Worm (Caenorhabditis elegans) whole organism, L3 larva: ENCODE results near the gene F59A6.10.

Experiments
- aly-2 ChIP-seq: fragments of 150-350 bp; optimal IDR thresholded peaks from 2 replicates; lab custom pipeline; 2014; ENCODE audit warnings: missing biosample characterization, missing genetic modification characterization
- ama-1 ChIP-seq: fragments of 150-350 bp; optimal IDR thresholded peaks from 2 replicates; lab custom pipeline; 2018
- ceh-82 ChIP-seq: fragments of 150-350 bp; optimal IDR thresholded peaks from 2 replicates; lab custom pipeline; 2014; ENCODE audit warnings: missing biosample characterization, missing genetic modification characterization
- ceh-9 ChIP-seq: sonication (generic microtip); optimal IDR thresholded peaks from 2 replicates; lab custom pipeline; 2018; ENCODE audit warnings: missing biosample characterization, missing genetic modification characterization
- egl-27 ChIP-seq: sonication (generic microtip); optimal IDR thresholded peaks from 4 replicates; lab custom pipeline; 2017; ENCODE audit warnings: missing biosample characterization, missing genetic modification reagents, missing genetic modification characterization
- lin-39 ChIP-seq: fragments of 150-350 bp; optimal IDR thresholded peaks from 2 replicates; lab custom pipeline; 2018; ENCODE audit warnings: missing biosample characterization, missing genetic modification reagents, missing genetic modification characterization
- nhr-11 ChIP-seq: fragments of 150-350 bp; optimal IDR thresholded peaks from 2 replicates; lab custom pipeline; 2014; ENCODE audit warnings: missing biosample characterization, missing genetic modification characterization
- nhr-23 ChIP-seq: fragments of 150-350 bp; optimal IDR thresholded peaks from 2 replicates; lab custom pipeline; 2014; ENCODE audit warnings: missing biosample characterization, missing genetic modification reagents, missing genetic modification characterization
- pqm-1 ChIP-seq: fragments of 150-350 bp; optimal IDR thresholded peaks from 2 replicates; lab custom pipeline; 2017; ENCODE audit warnings: missing biosample characterization, missing genetic modification characterization, inconsistent platforms
- snpc-4 ChIP-seq: fragments of 150-350 bp; optimal IDR thresholded peaks from 2 replicates; lab custom pipeline; 2014; ENCODE audit warnings: missing biosample characterization, missing genetic modification characterization
- unc-39 ChIP-seq: sonication (generic microtip); optimal IDR thresholded peaks from 4 replicates; lab custom pipeline; 2017; ENCODE audit warnings: missing biosample characterization, missing genetic modification characterization
- ztf-4 ChIP-seq: fragments of 150-350 bp; optimal IDR thresholded peaks from 2 replicates; lab custom pipeline; 2014; ENCODE audit warnings: missing biosample characterization, missing genetic modification characterization

- TF ChIP-seq ceh-9 (tag; lab: Kevin White, UChicago), result no peak
- TF ChIP-seq snpc-4 (tag; lab: Kevin White, UChicago), result no peak
- TF ChIP-seq nhr-11 (tag; lab: Kevin White, UChicago), result no peak
- TF ChIP-seq egl-27 (tag; lab: Kevin White, UChicago), result no peak
- TF ChIP-seq ama-1 (lab: Kevin White, UChicago), result no peak
- no peak for TF ChIP-seq unc-39 (tag; lab: Kevin White, UChicago)
- no peak for TF ChIP-seq ceh-82 (tag; lab: Kevin White, UChicago)
- TF ChIP-seq aly-2 (tag; lab: Kevin White, UChicago), result no peak
- no peak for TF ChIP-seq pqm-1 (tag; lab: Kevin White, UChicago)
- TF ChIP-seq lin-39 (tag; lab: Kevin White, UChicago), result no peak
- no peak for TF ChIP-seq ztf-4 (tag; lab: Kevin White, UChicago)
- TF ChIP-seq nhr-23, result no peak
Measured at ce11 chrII:4954099-4954959, 49.4 kb upstream of the F59A6.10 start.
